Worm (Caenorhabditis elegans): ENCODE data around the gene zhit-2.

Gene zhit-2

DNA sequence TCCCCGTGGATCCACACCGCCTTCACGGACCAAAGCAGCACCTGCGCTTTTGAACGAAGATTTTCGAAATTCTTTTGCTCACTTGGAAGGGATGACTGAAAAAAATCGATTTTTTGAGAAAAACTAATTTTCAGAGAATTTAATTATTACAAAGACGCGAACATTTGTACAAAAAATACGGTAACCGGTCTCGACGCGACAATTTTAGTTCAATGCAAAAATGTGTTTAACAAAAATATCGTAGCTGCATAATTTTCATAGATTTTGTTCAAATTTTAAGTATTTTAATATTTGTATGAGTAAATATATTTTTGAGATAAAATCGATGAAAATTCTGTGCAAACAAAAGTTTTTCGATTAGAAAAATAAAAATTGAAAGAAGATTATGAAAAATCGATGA, 18.9 kb upstream of the zhit-2 start, which contains the start of gene T08A11.1:
TSS of gene T08A11.1 (minus strand) at position 101 of the 400 bp plus-strand sequence.
- TF ChIP-seq tbx-7 (tag; optimal IDR thresholded peaks at IDR 0.05) (no peak), lim-6 (tag; optimal IDR thresholded peaks at IDR 0.05) (no peak), K02D7.2 (tag; optimal IDR thresholded peaks at IDR 0.05) (no peak), nhr-11 (tag; optimal IDR thresholded peaks at IDR 0.05) (no peak), odd-2 (tag; optimal IDR thresholded peaks at IDR 0.05) (no peak), tbx-2 (tag; optimal IDR thresholded peaks at IDR 0.05) (no peak), unc-55 (GFP tag; optimal IDR thresholded peaks at IDR 0.05) (no peak), ceh-30 (tag; optimal IDR thresholded peaks at IDR 0.05) (no peak), F13H6.1 (tag; optimal IDR thresholded peaks at IDR 0.05) (no peak), sox-2 (GFP tag; IDR thresholded peaks at IDR 0.05) (no peak), ceh-14 (tag; optimal IDR thresholded peaks at IDR 0.05) (no peak), ceh-24 (tag; optimal IDR thresholded peaks at IDR 0.05) (no peak), dve-1 (tag; optimal IDR thresholded peaks at IDR 0.05) (no peak), fkh-6 (tag; optimal IDR thresholded peaks at IDR 0.05) (no peak)

DNA sequence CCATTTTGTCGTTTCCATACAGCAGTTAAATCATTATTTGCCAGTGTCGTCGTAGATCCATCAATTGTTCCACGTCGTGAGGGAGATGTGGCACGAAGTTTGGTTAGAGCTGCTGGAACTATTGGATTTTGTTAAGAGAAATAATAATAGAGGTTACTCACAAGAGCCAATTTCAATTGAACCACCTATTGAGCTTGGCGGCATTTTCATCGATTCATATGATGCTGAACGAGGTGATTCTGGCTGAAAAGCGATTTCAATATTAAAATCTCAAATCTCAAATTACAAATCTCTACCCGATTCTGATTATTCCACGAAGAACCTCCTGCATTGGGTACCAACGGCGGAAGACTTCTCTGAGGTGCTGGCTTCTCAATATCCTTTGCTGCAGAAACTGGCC, 13.7 kb upstream of the zhit-2 start:
- TF ChIP-seq tbx-7 (tag; optimal IDR thresholded peaks at IDR 0.05), result no peak
- no peak for TF ChIP-seq lin-11 (tag; optimal IDR thresholded peaks at IDR 0.05)
- no peak for TF ChIP-seq pax-1 (tag; optimal IDR thresholded peaks at IDR 0.05)

DNA sequence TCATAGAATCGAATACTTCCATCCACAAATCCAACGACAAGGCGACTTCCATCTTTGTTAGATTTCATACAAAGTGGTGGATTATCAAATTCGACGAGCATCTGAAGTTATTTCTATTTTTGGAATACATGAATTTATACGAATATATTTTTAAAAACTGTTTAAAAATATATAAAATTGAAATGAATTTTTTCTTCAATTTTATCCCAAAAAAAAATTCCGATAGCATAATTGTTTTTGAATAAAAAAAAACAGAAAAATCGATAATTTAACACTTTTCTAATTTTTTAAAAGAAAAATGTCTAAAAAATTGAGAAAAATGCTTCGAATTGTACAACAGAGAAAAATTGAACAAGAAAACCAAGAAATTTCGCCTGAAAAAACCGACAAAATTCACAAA, 3.4 kb upstream of the zhit-2 start, which contains the start of gene Y44F5A.1:
TSS of gene Y44F5A.1 (minus strand) at position 101 of the 400 bp plus-strand sequence.
- TF ChIP-seq ets-4 (tag; optimal IDR thresholded peaks at IDR 0.05) (no peak), hlh-15 (tag; optimal IDR thresholded peaks at IDR 0.05) (no peak), ahr-1 (tag; optimal IDR thresholded peaks at IDR 0.05) (no peak), pha-4 (tag; optimal IDR thresholded peaks at IDR 0.05) (no peak)

DNA sequence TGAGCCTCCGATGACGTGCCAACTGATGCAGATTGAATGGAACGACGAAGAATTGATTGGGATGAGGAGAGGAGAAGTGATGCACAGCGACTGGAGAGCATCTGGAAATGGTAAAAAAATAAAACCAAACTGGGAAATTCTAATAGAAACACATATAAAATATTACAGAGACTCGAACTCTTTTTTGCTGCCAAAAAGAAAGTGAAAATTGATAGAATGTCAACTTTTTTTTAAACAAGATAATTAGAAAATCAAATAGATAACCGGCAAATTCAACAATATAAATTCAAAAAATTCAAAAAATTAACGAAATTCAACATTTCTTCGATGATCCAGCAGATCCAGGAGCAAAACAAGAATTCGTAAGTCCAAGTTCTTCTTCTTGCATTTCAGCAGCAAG, 724 bp downstream of the zhit-2 start, which contains the start of gene mrpl-21:
TSS of gene mrpl-21 (minus strand) at position 101 of the 400 bp plus-strand sequence.
- no peak for TF ChIP-seq pag-3 (tag; optimal IDR thresholded peaks at IDR 0.05; ENCODE audit: borderline replicate concordance)
- TF ChIP-seq ref-2 (tag; optimal IDR thresholded peaks at IDR 0.05), result no peak
- no peak for TF ChIP-seq ahr-1 (tag; optimal IDR thresholded peaks at IDR 0.05)
- no peak for TF ChIP-seq unc-3 (GFP tag; conservative IDR thresholded peaks at IDR 0.05)
- no peak for TF ChIP-seq unc-3 (tag; optimal IDR thresholded peaks at IDR 0.05)
- TF ChIP-seq mec-3 (tag; optimal IDR thresholded peaks at IDR 0.05; ENCODE audit: borderline replicate concordance), result no peak
- TF ChIP-seq pqm-1 (tag; optimal IDR thresholded peaks at IDR 0.05), result no peak
- TF ChIP-seq dmd-4 (tag; optimal IDR thresholded peaks at IDR 0.05; ENCODE audit: borderline replicate concordance), result no peak
- no peak for TF ChIP-seq pha-2 (tag; optimal IDR thresholded peaks at IDR 0.05)
- TF ChIP-seq fkh-6 (tag; optimal IDR thresholded peaks at IDR 0.05), result no peak
- no peak for TF ChIP-seq fax-1 (tag; optimal IDR thresholded peaks at IDR 0.05)

DNA sequence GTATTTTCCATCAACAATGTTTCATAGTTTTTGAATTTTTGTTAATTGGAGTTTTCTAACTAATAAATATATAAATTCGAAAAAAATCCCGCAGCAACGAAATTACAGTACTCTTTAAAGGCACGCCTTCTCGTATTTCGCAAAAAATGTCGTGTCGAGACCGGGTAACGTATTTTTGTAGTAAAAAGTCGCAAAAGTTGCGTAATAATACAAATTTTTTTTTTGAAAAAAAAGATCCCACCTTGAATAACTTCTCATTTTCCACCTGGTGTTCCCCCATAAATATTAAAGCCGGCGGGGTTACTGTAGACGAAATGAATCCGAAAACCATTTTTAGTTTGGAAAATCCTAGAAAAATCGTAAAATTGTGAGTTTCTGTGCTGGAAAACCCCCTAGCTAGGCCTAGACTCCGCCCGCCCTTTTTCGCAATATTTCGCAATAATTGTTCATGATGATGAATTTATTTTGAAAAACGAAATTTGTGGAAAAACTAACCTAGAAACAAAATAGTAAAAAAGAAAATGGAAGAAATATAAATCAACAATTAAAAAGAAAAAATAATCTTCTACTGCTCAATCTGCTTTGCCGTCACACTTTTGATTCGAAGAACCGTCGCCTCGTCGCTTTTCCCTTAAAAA, 1.8 kb downstream of the zhit-2 start, which contains the start of gene F43C1.7:
TSS of gene F43C1.7 (minus strand) at position 351 of the 638 bp plus-strand sequence.
- TF ChIP-seq tbx-2 (tag; optimal IDR thresholded peaks at IDR 0.05), result no peak
- no peak for TF ChIP-seq pros-1 (tag; optimal IDR thresholded peaks at IDR 0.05)
- TF ChIP-seq elt-2 (tag; optimal IDR thresholded peaks at IDR 0.05), result no peak
- TF ChIP-seq hlh-13 (GFP tag; optimal IDR thresholded peaks at IDR 0.05), result no peak
- TF ChIP-seq F13H6.1 (tag; optimal IDR thresholded peaks at IDR 0.05), result no peak
- no peak for TF ChIP-seq nhr-232 (tag; optimal IDR thresholded peaks at IDR 0.05)
- no peak for TF ChIP-seq ceh-18 (tag; optimal IDR thresholded peaks at IDR 0.05)
- no peak for TF ChIP-seq hlh-8 (tag; optimal IDR thresholded peaks at IDR 0.05)
- TF ChIP-seq fkh-6 (tag; optimal IDR thresholded peaks at IDR 0.05), result no peak
- TF ChIP-seq ceh-30 (tag; optimal IDR thresholded peaks at IDR 0.05), result no peak
- no peak for TF ChIP-seq ceh-19 (GFP tag; optimal IDR thresholded peaks at IDR 0.05)
- TF ChIP-seq zip-5 (tag; optimal IDR thresholded peaks at IDR 0.05), result no peak
- TF ChIP-seq K09A11.1 (tag; optimal IDR thresholded peaks at IDR 0.05; ENCODE audit: insufficient read depth), result no peak
- TF ChIP-seq ceh-14 (tag; optimal IDR thresholded peaks at IDR 0.05), result no peak
- no peak for TF ChIP-seq ceh-45 (GFP tag; IDR thresholded peaks at IDR 0.05)
- no peak for TF ChIP-seq unc-55 (GFP tag; optimal IDR thresholded peaks at IDR 0.05)
- no peak for TF ChIP-seq lim-6 (tag; optimal IDR thresholded peaks at IDR 0.05)
- no peak for TF ChIP-seq elt-4 (tag; optimal IDR thresholded peaks at IDR 0.05)
- TF ChIP-seq ceh-22 (tag; optimal IDR thresholded peaks at IDR 0.05), result no peak
